Worm (Caenorhabditis elegans) whole organism, L4 larva: ENCODE results near the gene immp-2.

Experiments
- D1046.2 ChIP-seq: fragments of 200-800 bp; sonication (Bioruptor generic); IDR thresholded peaks from 2 replicates; pipeline ENCODE4 v1.3.6; 2022; ENCODE audit warnings: missing genetic modification characterization, missing compliant biosample characterization
- F44E2.7 ChIP-seq: fragments of 200-800 bp; sonication (Bioruptor generic); IDR thresholded peaks from 2 replicates; pipeline ENCODE4 v2.1.2; 2022; ENCODE audit warnings: missing genetic modification characterization, missing compliant biosample characterization
- Y105C5A.15 ChIP-seq: fragments of 200-800 bp; sonication (Bioruptor generic); IDR thresholded peaks from 2 replicates; pipeline ENCODE4 v1.3.6; 2022; ENCODE audit warnings: missing genetic modification characterization, missing compliant biosample characterization
- Y75B8A.6 ChIP-seq: fragments of 200-800 bp; sonication (Bioruptor generic); IDR thresholded peaks from 2 replicates; pipeline ENCODE4 v1.3.6; 2022; ENCODE audit warnings: missing genetic modification reagents, missing genetic modification characterization, missing compliant biosample characterization
- aha-1 ChIP-seq: fragments of 150-350 bp; peaks from one replicate; lab custom pipeline; 2014; ENCODE audit warnings: missing biosample characterization, missing genetic modification characterization
- ceh-20 ChIP-seq: fragments of 200-800 bp; sonication (Bioruptor generic); IDR thresholded peaks from 2 replicates; pipeline ENCODE4 v1.3.6; 2022; ENCODE audit warnings: missing genetic modification reagents, missing genetic modification characterization, missing compliant biosample characterization
- ceh-28 ChIP-seq: fragments of 150-350 bp; optimal IDR thresholded peaks from 2 replicates; lab custom pipeline; 2014; ENCODE audit warnings: missing biosample characterization, missing genetic modification reagents, missing genetic modification characterization
- ceh-62 ChIP-seq: sonication (generic microtip); optimal IDR thresholded peaks from 2 replicates; lab custom pipeline; 2017; ENCODE audit warnings: missing biosample characterization, missing genetic modification characterization
- ctbp-1 ChIP-seq: fragments of 200-800 bp; sonication (Bioruptor generic); IDR thresholded peaks from 2 replicates; pipeline ENCODE4 v1.3.6; 2022; ENCODE audit warnings: missing genetic modification reagents, missing genetic modification characterization, missing compliant biosample characterization
- daf-12 ChIP-seq: fragments of 150-350 bp; optimal IDR thresholded peaks from 2 replicates; lab custom pipeline; 2014; ENCODE audit warnings: missing biosample characterization, missing genetic modification reagents, missing genetic modification characterization
- dmd-8 ChIP-seq: fragments of 200-800 bp; sonication (Bioruptor generic); IDR thresholded peaks from 2 replicates; pipeline ENCODE4 v1.3.6; 2022; ENCODE audit warnings: missing genetic modification characterization, missing compliant biosample characterization
- dmd-9 ChIP-seq: fragments of 200-800 bp; sonication (Bioruptor generic); IDR thresholded peaks from 2 replicates; pipeline ENCODE4 v1.3.6; 2022; ENCODE audit warnings: missing genetic modification reagents, missing genetic modification characterization, missing compliant biosample characterization
- dpl-1 ChIP-seq: fragments of 150-350 bp; optimal IDR thresholded peaks from 2 replicates; lab custom pipeline; 2014; ENCODE audit warnings: missing biosample characterization, missing genetic modification reagents, missing genetic modification characterization
- duxl-1 ChIP-seq: sonication (generic microtip); optimal IDR thresholded peaks from 2 replicates; lab custom pipeline; 2016; ENCODE audit warnings: mild to moderate bottlenecking, missing genetic modification characterization, moderate library complexity, missing compliant biosample characterization; ENCODE audit not compliant: poor library complexity
- dve-1 ChIP-seq: sonication (generic microtip); optimal IDR thresholded peaks from 2 replicates; lab custom pipeline; 2017; ENCODE audit warnings: antibody characterized with exemption, mild to moderate bottlenecking, missing genetic modification characterization, missing compliant biosample characterization; ENCODE audit not compliant: insufficient read depth
- fos-1 ChIP-seq: fragments of 150-350 bp; optimal IDR thresholded peaks from 2 replicates; lab custom pipeline; 2014; ENCODE audit warnings: missing biosample characterization, missing genetic modification characterization
- hif-1 ChIP-seq, 2 experiments: sonication (generic microtip); optimal IDR thresholded peaks; 2 replicates each; lab custom pipeline; 2016 to 2017; ENCODE audit warnings: missing compliant biosample characterization in 2 of 2, missing genetic modification characterization in 2 of 2, missing genetic modification reagents in 2 of 2, missing genotype in 2 of 2, mild to moderate bottlenecking in 1 of 2
- hlh-11 ChIP-seq: fragments of 200-800 bp; sonication (Bioruptor generic); optimal IDR thresholded peaks from 2 replicates; lab custom pipeline; 2018; ENCODE audit warnings: mild to moderate bottlenecking, missing genetic modification characterization, missing compliant biosample characterization
- lin-39 ChIP-seq: fragments of 150-350 bp; optimal IDR thresholded peaks from 2 replicates; lab custom pipeline; 2014; ENCODE audit warnings: missing biosample characterization, missing genetic modification reagents, missing genetic modification characterization
- lsy-2 ChIP-seq, 2 experiments: fragments of 150-350 bp in 1 of 2; sonication (generic microtip) in 1 of 2; optimal IDR thresholded peaks; 2 replicates each; lab custom pipeline; 2014 to 2017; ENCODE audit warnings: missing biosample characterization in 2 of 2, missing genetic modification characterization in 2 of 2
- madf-5 ChIP-seq, 2 experiments: fragments of 200-800 bp; sonication (Bioruptor generic); IDR thresholded peaks; 2 replicates each; pipeline ENCODE4 v1.3.6; 2022; ENCODE audit warnings: missing compliant biosample characterization in 2 of 2, missing genetic modification characterization in 2 of 2
- mdt-29 ChIP-seq: fragments of 200-800 bp; sonication (Bioruptor generic); IDR thresholded peaks from 2 replicates; pipeline ENCODE4 v1.3.6; 2022; ENCODE audit warnings: missing genetic modification reagents, missing genetic modification characterization, missing compliant biosample characterization
- nhr-102 ChIP-seq: sonication (generic microtip); optimal IDR thresholded peaks from 2 replicates; lab custom pipeline; 2016; ENCODE audit warnings: mild to moderate bottlenecking, missing genetic modification characterization, moderate library complexity, missing compliant biosample characterization
- nhr-25 ChIP-seq: sonication (generic microtip); optimal IDR thresholded peaks from 2 replicates; lab custom pipeline; 2017; ENCODE audit warnings: missing genetic modification characterization, mild to moderate bottlenecking, missing compliant biosample characterization, antibody characterized with exemption, moderate library complexity, borderline replicate concordance; ENCODE audit not compliant: insufficient read depth
- nhr-28 ChIP-seq: fragments of 150-350 bp; optimal IDR thresholded peaks from 2 replicates; lab custom pipeline; 2014; ENCODE audit warnings: missing biosample characterization, missing genetic modification characterization
- nhr-77 ChIP-seq: fragments of 150-350 bp; optimal IDR thresholded peaks from 2 replicates; lab custom pipeline; 2014; ENCODE audit warnings: missing biosample characterization, missing genetic modification characterization
- php-3 ChIP-seq: fragments of 200-800 bp; sonication (Bioruptor generic); IDR thresholded peaks from 2 replicates; pipeline ENCODE4 v1.3.6; 2022; ENCODE audit warnings: missing genetic modification reagents, missing genetic modification characterization, missing compliant biosample characterization
- pqm-1 ChIP-seq: sonication (generic microtip); optimal IDR thresholded peaks from 2 replicates; lab custom pipeline; 2017; ENCODE audit warnings: missing biosample characterization, missing genetic modification characterization
- set-16 ChIP-seq: fragments of 200-800 bp; sonication (Bioruptor generic); IDR thresholded peaks from 2 replicates; pipeline ENCODE4 v1.3.6; 2022; ENCODE audit warnings: missing genetic modification reagents, missing genetic modification characterization, missing compliant biosample characterization
- snpc-4 ChIP-seq: fragments of 150-350 bp; optimal IDR thresholded peaks from 2 replicates; lab custom pipeline; 2014; ENCODE audit warnings: missing biosample characterization, missing genetic modification characterization
- tra-1 ChIP-seq: fragments of 200-800 bp; sonication (Bioruptor generic); IDR thresholded peaks from 2 replicates; pipeline ENCODE4 v1.3.6; 2022; ENCODE audit warnings: missing genetic modification reagents, missing genetic modification characterization, missing compliant biosample characterization
- unc-130 ChIP-seq: sonication (generic microtip); optimal IDR thresholded peaks from 2 replicates; lab custom pipeline; 2016; ENCODE audit warnings: missing genetic modification reagents, missing genetic modification characterization, missing compliant biosample characterization
- zfp-3 ChIP-seq: fragments of 200-800 bp; sonication (Bioruptor generic); conservative IDR thresholded peaks from 2 replicates; pipeline ENCODE4 v1.3.6; 2022; ENCODE audit warnings: missing genetic modification reagents, missing genetic modification characterization, missing compliant biosample characterization
- ztf-7 ChIP-seq: fragments of 150-350 bp; optimal IDR thresholded peaks from 2 replicates; lab custom pipeline; 2014; ENCODE audit warnings: missing biosample characterization, missing genetic modification characterization

Gene immp-2

ce11 chrIV:991181-991642 is 14.4 kb downstream of the immp-2 start (continued):
- TF ChIP-seq zfp-3 (peak; percentile 49; the same call in 1 of the 2 replicates), dmd-9 (GFP tag; lab: Robert Waterston, UW) (peak; percentile 53; the same call in 1 of the 2 replicates), unc-130 (GFP tag; lab: Kevin White, UChicago) (peak; percentile 86), hlh-11 (tag; lab: Kevin White, UChicago) (peak; percentile 29), mdt-29 (GFP tag; lab: Robert Waterston, UW) (peak; percentile 82), madf-5 (GFP tag; IDR thresholded peaks at IDR 0.05; lab: Robert Waterston, UW) (no peak), Y105C5A.15 (GFP tag; lab: Robert Waterston, UW) (0 out of 2 replicates have a peak, but pooled peaks have one; percentile 23), set-16 (GFP tag; lab: Robert Waterston, UW) (peak; percentile 18; the same call in 1 of the 2 replicates)

DNA sequence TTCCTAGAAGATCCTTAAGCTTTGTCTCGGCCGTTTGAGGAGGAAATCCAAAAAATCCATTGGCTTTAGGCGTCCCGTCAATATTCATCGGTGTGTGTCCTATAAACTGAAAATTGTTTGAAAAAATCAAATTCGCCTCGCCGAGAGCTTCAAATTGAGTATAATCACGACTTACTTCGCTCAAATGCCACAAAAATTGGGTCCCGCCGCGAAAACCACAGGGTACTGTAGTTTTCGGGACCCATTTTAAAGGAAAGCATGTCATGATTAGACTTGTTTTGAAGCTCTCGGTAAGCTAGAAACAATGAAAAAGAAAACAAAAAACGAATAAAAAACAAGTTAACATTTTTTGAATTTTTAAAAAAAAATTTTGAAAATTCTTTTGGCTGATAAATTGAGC is 15.3 kb downstream of the immp-2 start, which contains the start of gene egrh-2:
egrh-2 (minus strand) TSS at position 101 of the 400 bp plus-strand sequence.
- TF ChIP-seq aha-1 (tag; lab: Kevin White, UChicago): peak; percentile 41
- TF ChIP-seq ceh-62 (tag; lab: Kevin White, UChicago): no peak

DNA sequence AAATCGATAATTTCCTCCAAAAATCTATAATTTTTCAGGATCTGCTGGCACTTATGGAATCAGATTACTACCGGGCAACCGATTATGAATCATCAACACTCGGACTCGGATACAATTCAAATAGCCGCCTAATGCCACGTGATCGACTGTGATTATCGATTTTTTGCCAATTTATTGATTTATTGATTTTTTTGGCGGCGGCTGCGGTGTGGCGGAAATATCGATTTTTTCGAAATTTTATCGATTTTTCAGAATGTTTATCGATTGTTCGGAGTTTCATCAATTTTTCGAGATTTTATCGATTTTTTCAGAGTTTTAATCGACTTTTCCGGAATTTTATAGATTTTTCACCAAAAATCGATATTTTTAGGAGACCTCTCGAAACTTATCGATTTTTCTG is 22.1 kb downstream of the immp-2 start:
- no peak for TF ChIP-seq nhr-25 (tag; lab: Kevin White, UChicago)
- no peak for TF ChIP-seq ceh-20 (GFP tag; lab: Robert Waterston, UW)
- peak; percentile 100 for TF ChIP-seq ceh-28 (tag; lab: Kevin White, UChicago)
- no peak for TF ChIP-seq nhr-28 (tag; lab: Kevin White, UChicago)
- TF ChIP-seq, all 104 proteins: peak for 1

DNA sequence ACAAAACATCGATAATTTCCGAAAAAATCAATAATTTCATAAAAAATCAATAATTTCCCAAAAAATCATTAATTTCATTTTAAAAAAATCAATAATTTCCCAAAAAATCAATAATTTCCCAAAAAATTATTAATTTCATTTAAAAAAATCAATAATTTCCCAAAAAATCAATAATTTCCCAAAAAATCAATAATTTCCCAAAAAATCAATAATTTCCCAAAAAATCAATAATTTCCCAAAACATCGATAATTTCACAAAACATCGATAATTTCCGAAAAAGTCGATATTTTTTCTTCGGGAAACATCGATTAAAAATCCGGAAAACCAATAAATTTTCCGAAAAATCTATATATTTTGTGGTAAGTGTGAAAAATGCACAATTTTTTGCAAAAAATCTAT is 27.4 kb downstream of the immp-2 start:
- peak; percentile 74 for TF ChIP-seq ceh-28 (tag; lab: Kevin White, UChicago)

DNA sequence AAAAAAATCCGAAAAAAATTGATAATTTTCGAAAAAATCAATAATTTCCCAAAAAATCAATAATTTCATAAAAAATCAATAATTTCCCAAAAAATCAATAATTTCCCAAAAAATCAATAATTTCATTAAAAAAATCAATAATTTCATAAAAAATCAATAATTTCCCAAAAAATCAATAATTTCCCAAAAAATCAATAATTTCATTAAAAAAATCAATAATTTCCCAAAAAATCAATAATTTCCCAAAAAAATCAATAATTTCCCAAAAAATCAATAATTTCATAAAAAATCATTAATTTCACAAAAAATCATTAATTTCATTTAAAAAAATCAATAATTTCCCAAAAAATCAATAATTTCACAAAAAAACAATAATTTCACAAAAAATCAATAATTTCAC is 27.9 kb downstream of the immp-2 start:
- TF ChIP-seq F44E2.7 (0 out of 2 replicates have a peak, but pooled peaks have one; percentile 29), ceh-28 (tag; lab: Kevin White, UChicago) (peak; percentile 91)

ce11 chrIV:976372-976771 is 29.3 kb downstream of the immp-2 start:
- TF ChIP-seq ctbp-1 (GFP tag; lab: Robert Waterston, UW): no peak
- TF ChIP-seq nhr-28 (tag; lab: Kevin White, UChicago): peak; percentile 15
- TF ChIP-seq pqm-1 (tag; lab: Kevin White, UChicago): peak; percentile 22
- TF ChIP-seq daf-12: no peak
- 0 out of 2 replicates have a peak, but pooled peaks have one; percentile 12 for TF ChIP-seq php-3 (GFP tag; lab: Robert Waterston, UW)

DNA sequence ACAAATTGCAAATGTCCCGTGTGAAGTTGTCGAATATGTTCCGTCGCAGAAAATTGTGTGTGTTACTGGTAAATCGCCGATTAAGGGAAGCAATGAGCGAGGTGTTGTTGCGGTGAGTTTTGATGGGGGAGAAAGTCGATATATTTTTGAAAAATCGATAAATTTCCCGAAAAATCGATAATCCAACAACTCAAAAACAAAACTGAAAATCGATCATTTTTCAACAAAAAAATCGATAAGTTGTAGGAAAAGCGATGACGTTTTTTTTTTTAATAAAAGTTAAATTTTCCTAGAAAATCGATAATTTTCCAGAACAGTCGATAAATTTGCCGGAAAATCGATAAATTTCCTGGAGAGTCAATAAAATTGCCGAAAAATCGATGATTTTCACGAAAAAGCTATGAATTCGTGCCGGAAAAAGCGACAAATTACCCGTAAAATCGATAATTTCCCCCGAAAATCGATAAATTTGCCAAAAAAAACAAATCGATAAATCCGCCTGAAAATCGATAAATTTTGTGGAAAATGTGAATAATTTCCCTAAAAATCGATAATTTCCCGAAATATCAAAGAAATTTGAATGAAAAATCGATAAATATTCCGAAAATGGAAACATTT is 32.7 kb downstream of the immp-2 start:
- TF ChIP-seq ceh-28 (tag; lab: Kevin White, UChicago): peak; percentile 90
- TF ChIP-seq nhr-28 (tag; lab: Kevin White, UChicago): no peak

ce11 chrIV:972401-972800 is 33.3 kb downstream of the immp-2 start:
- no peak for TF ChIP-seq ztf-7 (tag; lab: Kevin White, UChicago)
- TF ChIP-seq lin-39 (tag; lab: Kevin White, UChicago): no peak
- TF ChIP-seq Y75B8A.6 (GFP tag; lab: Robert Waterston, UW): no peak
- TF ChIP-seq nhr-77 (tag; lab: Kevin White, UChicago): no peak
- TF ChIP-seq nhr-102 (tag; lab: Kevin White, UChicago): no peak
- TF ChIP-seq snpc-4 (tag; lab: Kevin White, UChicago): no peak
- no peak for TF ChIP-seq hif-1 (tag; optimal IDR thresholded peaks at IDR 0.05; lab: Kevin White, UChicago)
- 0 out of 2 replicates have a peak, but pooled peaks have one; percentile 19 for TF ChIP-seq set-16 (GFP tag; lab: Robert Waterston, UW)
- no peak for TF ChIP-seq dpl-1 (GFP tag; lab: Kevin White, UChicago)
- TF ChIP-seq dve-1 (tag; lab: Kevin White, UChicago): no peak
- TF ChIP-seq duxl-1 (tag; lab: Kevin White, UChicago): no peak
- TF ChIP-seq dmd-8 (GFP tag; lab: Robert Waterston, UW): no peak
- TF ChIP-seq zfp-3: no peak
- no peak for TF ChIP-seq tra-1 (GFP tag; lab: Robert Waterston, UW)
- 0 out of 2 replicates have a peak, but pooled peaks have one; percentile 51 for TF ChIP-seq D1046.2
- TF ChIP-seq lsy-2 (tag; optimal IDR thresholded peaks at IDR 0.05; lab: Kevin White, UChicago): no peak
- no peak for TF ChIP-seq fos-1 (tag; lab: Kevin White, UChicago)
